Worm (Caenorhabditis elegans) whole organism, midembryonic: ENCODE results near the gene T22B7.22.

Source experiments
- T22C8.4 ChIP-seq: fragments of 200-800 bp; sonication (Bioruptor generic); IDR thresholded peaks from 2 replicates; pipeline ENCODE4 v1.3.6; 2022; ENCODE audit warnings: missing genetic modification characterization, missing compliant biosample characterization
- cog-1 ChIP-seq: sonication (generic microtip); optimal IDR thresholded peaks from 2 replicates; lab custom pipeline; 2016; ENCODE audit warnings: missing genetic modification characterization, missing compliant biosample characterization
- flt-1 ChIP-seq: fragments of 200-800 bp; sonication (Bioruptor generic); IDR thresholded peaks from 2 replicates; pipeline ENCODE4 v1.3.6; 2022; ENCODE audit warnings: missing genetic modification characterization, missing compliant biosample characterization
- med-1 ChIP-seq: sonication (generic microtip); optimal IDR thresholded peaks from 2 replicates; lab custom pipeline; 2017; ENCODE audit warnings: missing genetic modification characterization, mild to moderate bottlenecking, missing compliant biosample characterization, antibody characterized with exemption, missing genetic modification reagents; ENCODE audit not compliant: insufficient read depth
- ref-1 ChIP-seq: fragments of 200-800 bp; sonication (Bioruptor generic); conservative IDR thresholded peaks from 2 replicates; pipeline ENCODE4 v1.3.6; 2022; ENCODE audit warnings: missing genetic modification reagents, missing genetic modification characterization, missing compliant biosample characterization
- tab-1 ChIP-seq: fragments of 200-800 bp; sonication (Bioruptor generic); IDR thresholded peaks from 2 replicates; pipeline ENCODE4 v1.3.6; 2022; ENCODE audit warnings: missing genetic modification characterization, missing compliant biosample characterization
- ztf-23 ChIP-seq: fragments of 200-800 bp; sonication (Bioruptor generic); IDR thresholded peaks from 2 replicates; pipeline ENCODE4 v1.3.6; 2022; ENCODE audit warnings: missing genetic modification reagents, missing genetic modification characterization, missing compliant biosample characterization

DNA sequence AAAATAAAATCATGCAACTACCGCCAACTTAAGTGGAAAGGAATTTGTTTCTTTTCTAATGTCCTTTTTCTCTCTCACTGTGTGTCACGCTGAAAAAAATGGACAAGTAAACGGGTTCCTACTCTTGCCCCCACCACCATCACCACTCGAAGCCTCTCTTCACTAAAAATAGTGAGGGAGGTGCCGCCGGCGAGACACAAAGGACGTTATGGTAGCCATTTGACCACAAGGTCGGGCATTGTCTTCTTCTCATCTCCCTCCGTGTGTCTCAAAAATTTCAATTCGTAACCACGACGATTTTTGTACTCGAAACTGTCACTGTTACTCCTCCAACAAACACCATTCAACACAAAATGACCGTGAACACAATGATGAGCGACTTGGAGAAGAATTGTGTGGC is at the start of gene T22B7.22:
- TF ChIP-seq ztf-23 (GFP tag; lab: Robert Waterston, UW), result no peak
- no peak for TF ChIP-seq tab-1 (GFP tag; lab: Robert Waterston, UW)
- no peak for TF ChIP-seq ref-1 (GFP tag; lab: Robert Waterston, UW)
- no peak for TF ChIP-seq med-1 (GFP tag; lab: Kevin White, UChicago)
- no peak for TF ChIP-seq T22C8.4 (GFP tag; lab: Robert Waterston, UW)
- no peak for TF ChIP-seq cog-1 (tag; lab: Kevin White, UChicago)
- TF ChIP-seq flt-1 (GFP tag; lab: Robert Waterston, UW), result no peak
